Fruit fly (Drosophila melanogaster): ENCODE data around the gene KrT95D.

The KrT95D gene

dm6 chr3R:23995460-23995859 is 36.2 kb downstream of the KrT95D start, which contains the start of gene CG33108 (continued):
- TF ChIP-seq CG3838 (GFP tag; optimal IDR thresholded peaks at IDR 0.05) (no peak), TFAM (GFP tag; optimal IDR thresholded peaks at IDR 0.05) (no peak), otp (GFP tag; IDR thresholded peaks at IDR 0.05) (no peak), CG34422 (GFP tag; IDR thresholded peaks at IDR 0.05) (no peak), CG17912 (GFP tag; optimal IDR thresholded peaks at IDR 0.05) (no peak), vfl (GFP tag; optimal IDR thresholded peaks at IDR 0.05) (no peak), luna (GFP tag; optimal IDR thresholded peaks at IDR 0.05) (no peak), dan (GFP tag; IDR thresholded peaks at IDR 0.05) (no peak), CG8388 (GFP tag; optimal IDR thresholded peaks at IDR 0.05) (no peak), Side (GFP tag; optimal IDR thresholded peaks at IDR 0.05) (no peak), Fer3 (tag; optimal IDR thresholded peaks at IDR 0.05) (no peak), fru (optimal IDR thresholded peaks at IDR 0.05) (no peak), salm (tag; optimal IDR thresholded peaks at IDR 0.05) (no peak), Atf6 (GFP tag; IDR thresholded peaks at IDR 0.05) (no peak), ato (GFP tag; IDR thresholded peaks at IDR 0.05; ENCODE audit: partially characterized antibody) (no peak), tio (GFP tag; optimal IDR thresholded peaks at IDR 0.05) (no peak), Lim3 (GFP tag; IDR thresholded peaks at IDR 0.05) (no peak), ranshi (GFP tag; IDR thresholded peaks at IDR 0.05) (no peak), CG4424 (GFP tag; optimal IDR thresholded peaks at IDR 0.05) (no peak), CG17612 (GFP tag; IDR thresholded peaks at IDR 0.05) (no peak), ro (GFP tag; IDR thresholded peaks at IDR 0.05) (no peak), pho (GFP tag; optimal IDR thresholded peaks at IDR 0.05) (no peak), ewg (GFP tag; optimal IDR thresholded peaks at IDR 0.05) (no peak), CG7745 (tag; optimal IDR thresholded peaks at IDR 0.05) (no peak), Hsf (GFP tag; optimal IDR thresholded peaks at IDR 0.05) (no peak), MTF-1 (GFP tag; optimal IDR thresholded peaks at IDR 0.05; ENCODE audit: borderline replicate concordance) (no peak), scrt (GFP tag; optimal IDR thresholded peaks at IDR 0.05) (no peak), Hr78 (GFP tag; optimal IDR thresholded peaks at IDR 0.05) (no peak), CG31365 (tag; optimal IDR thresholded peaks at IDR 0.05) (no peak), stc (GFP tag; IDR thresholded peaks at IDR 0.05) (no peak), CG10274 (GFP tag; optimal IDR thresholded peaks at IDR 0.05) (peak; percentile 4), odd (GFP tag; optimal IDR thresholded peaks at IDR 0.05) (no peak), CG31224 (GFP tag; IDR thresholded peaks at IDR 0.05) (no peak), Dref (GFP tag; IDR thresholded peaks at IDR 0.05) (peak; percentile 60), Dll (GFP tag; IDR thresholded peaks at IDR 0.05; ENCODE audit: partially characterized antibody) (peak; percentile 33; the same call in 1 of the 4 replicates), CG6689 (GFP tag; IDR thresholded peaks at IDR 0.05) (no peak), CG8359 (GFP tag; optimal IDR thresholded peaks at IDR 0.05; ENCODE audit: borderline replicate concordance) (no peak), CG13894 (tag; optimal IDR thresholded peaks at IDR 0.05) (no peak), CG6813 (GFP tag; optimal IDR thresholded peaks at IDR 0.05) (no peak), chinmo (GFP tag; IDR thresholded peaks at IDR 0.05; ENCODE audit: partially characterized antibody) (no peak), CTCF (GFP tag; optimal IDR thresholded peaks at IDR 0.05) (no peak), Dp (GFP tag; optimal IDR thresholded peaks at IDR 0.05) (no peak), CG13287 (GFP tag; IDR thresholded peaks at IDR 0.05; ENCODE audit: partially characterized antibody) (peak; percentile 31; the same call in 1 of the 2 replicates), CG10321 (GFP tag; IDR thresholded peaks at IDR 0.05) (no peak), CG16779 (GFP tag; IDR thresholded peaks at IDR 0.05) (no peak), row (GFP tag; IDR thresholded peaks at IDR 0.05) (peak; percentile 50; the same call in 2 of the 3 replicates), amos (GFP tag; IDR thresholded peaks at IDR 0.05; ENCODE audit: partially characterized antibody) (peak; percentile 19; the same call in 1 of the 2 replicates), crp (GFP tag; optimal IDR thresholded peaks at IDR 0.05) (peak; percentile 10 to 78), Sox102F (GFP tag; optimal IDR thresholded peaks at IDR 0.05) (no peak), aop (GFP tag; IDR thresholded peaks at IDR 0.05) (no peak), dmrt11E (tag; optimal IDR thresholded peaks at IDR 0.05) (no peak), vvl (GFP tag; IDR thresholded peaks at IDR 0.05) (no peak)

Data from whole organism, embryonic.